Worm (Caenorhabditis elegans) whole organism, L1 larva: ENCODE measurements around the gene ZK682.7.

ENCODE experiments used
- ceh-90 ChIP-seq: sonication (generic microtip); optimal IDR thresholded peaks from 2 replicates; lab custom pipeline; 2016; ENCODE audit warnings: missing genetic modification characterization, missing compliant biosample characterization
- dpl-1 ChIP-seq, 3 experiments: fragments of 150-350 bp in 2 of 3; sonication (generic microtip) in 1 of 3; optimal IDR thresholded peaks; 2 replicates each; lab custom pipeline; 2014 to 2017; ENCODE audit warnings: missing biosample characterization in 3 of 3, missing genetic modification characterization in 3 of 3, missing genetic modification reagents in 3 of 3
- hlh-17 ChIP-seq: fragments of 200-800 bp; sonication (Bioruptor generic); optimal IDR thresholded peaks from 2 replicates; lab custom pipeline; 2018; ENCODE audit warnings: missing genetic modification characterization, mild to moderate bottlenecking, missing compliant biosample characterization, moderate library complexity, borderline replicate concordance
- lin-13 ChIP-seq: fragments of 150-350 bp; optimal IDR thresholded peaks from 2 replicates; lab custom pipeline; 2014; ENCODE audit warnings: missing biosample characterization, missing genetic modification reagents, missing genetic modification characterization
- lin-15B ChIP-seq: fragments of 150-350 bp; sonication (generic microtip); optimal IDR thresholded peaks from 3 replicates; lab custom pipeline; 2014; ENCODE audit warnings: missing biosample characterization, missing genetic modification characterization
- lin-39 ChIP-seq: fragments of 150-350 bp; optimal IDR thresholded peaks from 2 replicates; lab custom pipeline; 2014; ENCODE audit warnings: missing biosample characterization, missing genetic modification reagents, missing genetic modification characterization
- nhr-47 ChIP-seq: sonication (generic microtip); optimal IDR thresholded peaks from 2 replicates; lab custom pipeline; 2016; ENCODE audit warnings: mild to moderate bottlenecking, missing genetic modification characterization, moderate library complexity, missing compliant biosample characterization
- nhr-76 ChIP-seq: sonication (generic microtip); optimal IDR thresholded peaks from 2 replicates; lab custom pipeline; 2017; ENCODE audit warnings: missing biosample characterization, missing genetic modification characterization
- pqm-1 ChIP-seq: sonication (generic microtip); optimal IDR thresholded peaks from 3 replicates; lab custom pipeline; 2017; ENCODE audit warnings: missing biosample characterization, missing genetic modification characterization
- skn-1 ChIP-seq: fragments of 150-350 bp; optimal IDR thresholded peaks from 2 replicates; lab custom pipeline; 2014; ENCODE audit warnings: missing biosample characterization, missing genetic modification characterization
- unc-98 ChIP-seq: fragments of 200-800 bp; sonication (Bioruptor generic); IDR thresholded peaks from 2 replicates; pipeline ENCODE4 v1.3.6; 2022; ENCODE audit warnings: missing genetic modification characterization, missing compliant biosample characterization
- vab-15 ChIP-seq: sonication (generic microtip); optimal IDR thresholded peaks from 2 replicates; lab custom pipeline; 2017; ENCODE audit warnings: missing genotype, mild to moderate bottlenecking, missing genetic modification characterization, missing compliant biosample characterization
- ztf-11 ChIP-seq, 2 experiments: sonication (generic microtip); optimal IDR thresholded peaks; 2 replicates each; lab custom pipeline; 2016 to 2017; ENCODE audit warnings: missing genetic modification characterization in 2 of 2, missing biosample characterization in 1 of 2, missing compliant biosample characterization in 1 of 2

ce11 chrV:9321185-9321584 lies 29.2 kb upstream of the ZK682.7 start, which contains the start of gene F44A2.7:
- no peak for TF ChIP-seq skn-1
- no peak for TF ChIP-seq ztf-11 (tag; optimal IDR thresholded peaks at IDR 0.05; lab: Kevin White, UChicago)
- TF ChIP-seq pqm-1: no peak
- no peak for TF ChIP-seq hlh-17 (GFP tag; lab: Kevin White, UChicago)
- TF ChIP-seq lin-13 (GFP tag; lab: Kevin White, UChicago): no peak
- TF ChIP-seq ceh-90 (tag; lab: Kevin White, UChicago): no peak
- no peak for TF ChIP-seq unc-98 (GFP tag; lab: Robert Waterston, UW)
- TF ChIP-seq lin-15B: no peak
- no peak for TF ChIP-seq lin-39 (tag; lab: Kevin White, UChicago)
- no peak for TF ChIP-seq vab-15
- TF ChIP-seq dpl-1 (GFP tag; optimal IDR thresholded peaks at IDR 0.05; lab: Kevin White, UChicago): no peak
- TF ChIP-seq nhr-76 (tag; lab: Kevin White, UChicago): no peak
- TF ChIP-seq nhr-47 (tag; lab: Kevin White, UChicago): no peak
